Fruit fly (Drosophila melanogaster) whole organism, adult: ENCODE measurements around the gene mus301.
A peak's percentile ranks its signal among the peaks of the same experiment; 100 is the strongest.

Experiments
- CG14711 ChIP-seq: fragments of 200-800 bp; sonication (Bioruptor generic); optimal IDR thresholded peaks from 2 replicates; lab custom pipeline; 2018; ENCODE audit warnings: missing biosample characterization, mild to moderate bottlenecking, missing genetic modification characterization, moderate library complexity
- CG33017 ChIP-seq: fragments of 200-800 bp; sonication (Bioruptor generic); optimal IDR thresholded peaks from 2 replicates; lab custom pipeline; 2018; ENCODE audit warnings: missing biosample characterization, mild to moderate bottlenecking, missing genetic modification characterization, moderate library complexity
- CG7045 ChIP-seq: fragments of 200-800 bp; sonication (Bioruptor generic); optimal IDR thresholded peaks from 2 replicates; lab custom pipeline; 2017; ENCODE audit warnings: missing biosample characterization, mild to moderate bottlenecking, missing genetic modification characterization
- CG7101 ChIP-seq: fragments of 200-800 bp; sonication (Bioruptor generic); optimal IDR thresholded peaks from 2 replicates; lab custom pipeline; 2018; ENCODE audit warnings: missing biosample characterization, mild to moderate bottlenecking, missing genetic modification characterization, moderate library complexity
- Crg-1 ChIP-seq: fragments of 200-800 bp; sonication (Bioruptor generic); optimal IDR thresholded peaks from 2 replicates; lab custom pipeline; 2016; ENCODE audit warnings: missing biosample characterization, missing genetic modification characterization
- Hr96 ChIP-seq: fragments of 200-800 bp; sonication (Bioruptor generic); optimal IDR thresholded peaks from 2 replicates; lab custom pipeline; 2016; ENCODE audit warnings: missing biosample characterization, missing genetic modification characterization
- Mnt ChIP-seq: fragments of 200-800 bp; sonication (Bioruptor generic); optimal IDR thresholded peaks from 2 replicates; lab custom pipeline; 2016; ENCODE audit warnings: missing biosample characterization, mild to moderate bottlenecking, missing genetic modification characterization
- bab1 ChIP-seq: fragments of 200-800 bp; sonication (Bioruptor generic); optimal IDR thresholded peaks from 3 replicates; lab custom pipeline; 2019; ENCODE audit warnings: missing biosample characterization, mild to moderate bottlenecking, missing genetic modification characterization, moderate library complexity
- pad ChIP-seq: fragments of 200-800 bp; sonication (Bioruptor generic); optimal IDR thresholded peaks from 3 replicates; lab custom pipeline; 2017; ENCODE audit warnings: missing biosample characterization, missing genetic modification characterization, mild to moderate bottlenecking, moderate library complexity, missing genetic modification reagents
- tj ChIP-seq: fragments of 200-800 bp; sonication (Bioruptor generic); optimal IDR thresholded peaks from 3 replicates; lab custom pipeline; 2017; ENCODE audit warnings: missing biosample characterization, mild to moderate bottlenecking, missing genetic modification characterization, moderate library complexity

The mus301 gene

DNA sequence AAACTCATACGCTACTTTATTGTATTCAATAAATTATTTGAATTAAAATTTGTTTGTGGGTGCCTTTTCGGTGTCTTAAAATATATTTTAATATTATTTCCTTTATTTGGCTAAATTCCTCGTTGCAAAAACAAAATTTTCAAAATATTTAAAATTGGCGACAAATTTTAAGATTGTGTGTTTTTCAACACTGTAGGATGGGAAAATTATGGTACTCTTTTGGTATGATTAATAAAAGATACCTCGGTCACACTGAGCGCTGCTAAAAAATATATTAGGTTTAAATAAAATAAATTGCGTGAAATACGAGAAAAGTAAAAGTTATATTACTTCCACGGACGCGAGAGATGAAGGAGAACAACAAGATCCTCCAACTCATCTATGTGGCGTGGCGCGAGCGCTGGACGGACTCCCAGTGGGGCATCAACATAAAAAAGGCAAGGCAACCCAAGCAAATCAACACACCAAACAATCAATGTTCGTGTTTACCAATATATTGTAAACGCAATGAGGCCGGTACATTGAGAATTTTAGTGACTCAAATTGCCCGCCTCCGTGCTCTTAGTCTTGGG lies 53.5 kb downstream of the mus301 start, which contains the start of gene MED24:
TSS of gene MED24 (plus strand) at position 229 of the 572 bp plus-strand sequence.
- TF ChIP-seq pad (no peak), bab1 (GFP tag; lab: Kevin White, UChicago) (peak; percentile 23), tj (no peak), CG33017 (tag; lab: Kevin White, UChicago) (peak; percentile 9), Mnt (GFP tag; lab: Kevin White, UChicago) (peak; percentile 20), Crg-1 (GFP tag; lab: Kevin White, UChicago) (no peak), CG14711 (tag; lab: Kevin White, UChicago) (peak; percentile 53), CG7101 (tag; lab: Kevin White, UChicago) (peak; percentile 35), Hr96 (no peak), CG7045 (GFP tag; lab: Kevin White, UChicago) (peak; percentile 14)
